Fruit fly (Drosophila melanogaster) whole organism, adult: ENCODE data around the gene ida.

Experiments
- CG11617 ChIP-seq: fragments of 200-800 bp; sonication (Bioruptor generic); optimal IDR thresholded peaks from 2 replicates; lab custom pipeline; 2017; ENCODE audit warnings: mild to moderate bottlenecking, missing biosample characterization, missing genetic modification reagents, missing genetic modification characterization
- CG12768 ChIP-seq: fragments of 200-800 bp; sonication (Bioruptor generic); optimal IDR thresholded peaks from 2 replicates; lab custom pipeline; 2017; ENCODE audit warnings: missing biosample characterization, missing genetic modification characterization, mild to moderate bottlenecking, moderate library complexity, missing genetic modification reagents
- CG14711 ChIP-seq: fragments of 200-800 bp; sonication (Bioruptor generic); optimal IDR thresholded peaks from 2 replicates; lab custom pipeline; 2018; ENCODE audit warnings: missing biosample characterization, mild to moderate bottlenecking, missing genetic modification characterization, moderate library complexity
- CG1620 ChIP-seq: fragments of 200-800 bp; sonication (Bioruptor generic); optimal IDR thresholded peaks from 2 replicates; lab custom pipeline; 2016; ENCODE audit warnings: missing biosample characterization, missing genetic modification characterization
- CG7045 ChIP-seq: fragments of 200-800 bp; sonication (Bioruptor generic); optimal IDR thresholded peaks from 2 replicates; lab custom pipeline; 2017; ENCODE audit warnings: missing biosample characterization, mild to moderate bottlenecking, missing genetic modification characterization
- CG7101 ChIP-seq: fragments of 200-800 bp; sonication (Bioruptor generic); optimal IDR thresholded peaks from 2 replicates; lab custom pipeline; 2018; ENCODE audit warnings: missing biosample characterization, mild to moderate bottlenecking, missing genetic modification characterization, moderate library complexity
- Crg-1 ChIP-seq: fragments of 200-800 bp; sonication (Bioruptor generic); optimal IDR thresholded peaks from 2 replicates; lab custom pipeline; 2016; ENCODE audit warnings: missing biosample characterization, missing genetic modification characterization
- Hr96 ChIP-seq: fragments of 200-800 bp; sonication (Bioruptor generic); optimal IDR thresholded peaks from 2 replicates; lab custom pipeline; 2016; ENCODE audit warnings: missing biosample characterization, missing genetic modification characterization
- Mnt ChIP-seq: fragments of 200-800 bp; sonication (Bioruptor generic); optimal IDR thresholded peaks from 2 replicates; lab custom pipeline; 2016; ENCODE audit warnings: missing biosample characterization, mild to moderate bottlenecking, missing genetic modification characterization
- cic ChIP-seq: fragments of 200-800 bp; sonication (Bioruptor generic); optimal IDR thresholded peaks from 2 replicates; lab custom pipeline; 2017; ENCODE audit warnings: missing biosample characterization, mild to moderate bottlenecking, missing genetic modification characterization, moderate library complexity
- cnc ChIP-seq, 2 experiments: fragments of >200 bp; optimal IDR thresholded peaks; 2 replicates each; lab custom pipeline; 2017
- kay ChIP-seq: fragments of 200-800 bp; sonication (Bioruptor generic); peaks from one replicate; lab custom pipeline; 2016; ENCODE audit warnings: missing biosample characterization, missing genetic modification characterization, borderline replicate concordance

DNA sequence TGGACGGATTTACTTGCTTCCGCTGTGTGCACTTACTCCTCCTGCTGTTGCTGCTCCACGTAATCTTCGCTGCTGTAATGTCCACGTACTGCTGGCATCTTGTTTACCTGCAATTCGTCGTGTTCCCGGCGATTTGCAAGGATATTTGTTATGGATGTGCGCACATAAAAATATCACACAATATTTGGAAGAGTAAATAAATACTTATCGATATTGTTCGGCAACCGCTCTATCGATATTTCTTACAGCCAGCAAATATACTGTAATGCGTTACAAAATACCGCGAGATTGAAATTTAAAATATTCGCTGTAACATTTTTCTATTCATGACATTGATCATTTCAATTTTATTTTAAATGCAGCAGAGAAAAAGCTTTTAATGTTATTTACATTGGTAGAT lies 32.7 kb downstream of the ida start, which contains the start of gene CG10866:
- TF ChIP-seq cnc (optimal IDR thresholded peaks at IDR 0.05; lab: Kevin White, UChicago) (no peak), CG11617 (GFP tag; lab: Kevin White, UChicago) (no peak), CG12768 (no peak), CG7101 (tag; lab: Kevin White, UChicago) (no peak), CG7045 (GFP tag; lab: Kevin White, UChicago) (no peak), Hr96 (GFP tag; lab: Kevin White, UChicago) (no peak), kay (GFP tag; lab: Kevin White, UChicago) (no peak), Mnt (GFP tag; lab: Kevin White, UChicago) (no peak), Crg-1 (no peak), CG14711 (tag; lab: Kevin White, UChicago) (no peak), cic (GFP tag; lab: Kevin White, UChicago) (no peak), CG1620 (no peak)
